Fruit fly (Drosophila melanogaster) whole organism, embryonic: ENCODE data around the gene CG42269.

Experiments used
- Asciz ChIP-seq: fragments of 200-800 bp; sonication (Bioruptor generic); optimal IDR thresholded peaks from 2 replicates; lab custom pipeline; 2017; ENCODE audit warnings: missing biosample characterization, mild to moderate bottlenecking, missing genetic modification characterization, missing genetic modification reagents
- CG10462 ChIP-seq: fragments of 200-800 bp; sonication (Bioruptor generic); optimal IDR thresholded peaks from 2 replicates; lab custom pipeline; 2016; ENCODE audit warnings: missing biosample characterization, missing genetic modification characterization
- CG13123 ChIP-seq: fragments of 200-800 bp; sonication (Bioruptor generic); optimal IDR thresholded peaks from 2 replicates; lab custom pipeline; 2016; ENCODE audit warnings: missing biosample characterization, missing genetic modification characterization
- CG13424 ChIP-seq: fragments of 200-800 bp; sonication (Bioruptor generic); optimal IDR thresholded peaks from 2 replicates; lab custom pipeline; 2019; ENCODE audit warnings: missing biosample characterization, mild to moderate bottlenecking, missing genetic modification characterization, moderate library complexity
- CG13775 ChIP-seq: fragments of 200-800 bp; sonication (Bioruptor generic); optimal IDR thresholded peaks from 3 replicates; lab custom pipeline; 2017; ENCODE audit warnings: missing biosample characterization, mild to moderate bottlenecking, missing genetic modification characterization
- CG13894 ChIP-seq: fragments of 200-800 bp; sonication (Bioruptor generic); optimal IDR thresholded peaks from 3 replicates; lab custom pipeline; 2018; ENCODE audit warnings: missing biosample characterization, mild to moderate bottlenecking, missing genetic modification characterization, moderate library complexity
- CG14667 ChIP-seq: fragments of 200-800 bp; sonication (Bioruptor generic); IDR thresholded peaks from 2 replicates; pipeline ENCODE4 v1.3.6; 2022; ENCODE audit warnings: missing biosample characterization, missing genetic modification characterization
- CG1647 ChIP-seq: fragments of 200-800 bp; sonication (Bioruptor generic); optimal IDR thresholded peaks from 3 replicates; lab custom pipeline; 2016; ENCODE audit warnings: missing biosample characterization, missing genetic modification characterization
- CG17186 ChIP-seq: fragments of 200-800 bp; sonication (Bioruptor generic); optimal IDR thresholded peaks from 3 replicates; lab custom pipeline; 2017; ENCODE audit warnings: missing biosample characterization, missing genetic modification reagents, missing genetic modification characterization
- CG4360 ChIP-seq: fragments of 200-800 bp; sonication (Bioruptor generic); IDR thresholded peaks from 2 replicates; pipeline ENCODE4 v1.3.6; 2022; ENCODE audit warnings: missing biosample characterization, missing genetic modification characterization
- CG4730 ChIP-seq: fragments of 200-800 bp; sonication (Bioruptor generic); IDR thresholded peaks from 2 replicates; pipeline ENCODE4 v1.3.6; 2022; ENCODE audit warnings: missing biosample characterization, missing genetic modification characterization
- CG6254 ChIP-seq: fragments of 200-800 bp; sonication (Bioruptor generic); optimal IDR thresholded peaks from 3 replicates; lab custom pipeline; 2017; ENCODE audit warnings: mild to moderate bottlenecking, missing biosample characterization, missing genetic modification reagents, missing genetic modification characterization
- CG7786 ChIP-seq: fragments of 200-800 bp; sonication (Bioruptor generic); optimal IDR thresholded peaks from 2 replicates; lab custom pipeline; 2016; ENCODE audit warnings: missing biosample characterization, missing genetic modification characterization
- CG8290 ChIP-seq, 3 experiments: fragments of 200-800 bp; sonication (Bioruptor generic); optimal IDR thresholded peaks; 2 replicates each; lab custom pipeline; 2016 to 2019; ENCODE audit warnings: missing biosample characterization in 3 of 3, missing genetic modification characterization in 3 of 3, mild to moderate bottlenecking in 2 of 3, moderate library complexity in 1 of 3
- CG9437 ChIP-seq: fragments of 200-800 bp; sonication (Bioruptor generic); optimal IDR thresholded peaks from 2 replicates; lab custom pipeline; 2018; ENCODE audit warnings: missing biosample characterization, mild to moderate bottlenecking, missing genetic modification characterization
- CG9609 ChIP-seq: fragments of 200-800 bp; sonication (Bioruptor generic); optimal IDR thresholded peaks from 3 replicates; lab custom pipeline; 2016; ENCODE audit warnings: missing biosample characterization, missing genetic modification characterization
- Deaf1 ChIP-seq: fragments of 200-800 bp; optimal IDR thresholded peaks from 3 replicates; lab custom pipeline; 2019; ENCODE audit warnings: missing biosample characterization, mild to moderate bottlenecking, missing genetic modification characterization, moderate library complexity
- Dek ChIP-seq: fragments of 200-800 bp; sonication (Bioruptor generic); optimal IDR thresholded peaks from 3 replicates; lab custom pipeline; 2019; ENCODE audit warnings: missing biosample characterization, mild to moderate bottlenecking, missing genetic modification characterization, moderate library complexity
- Dfd ChIP-seq, 2 experiments: fragments of >200 bp; optimal IDR thresholded peaks; 2 replicates each; lab custom pipeline; 2017; ENCODE audit warnings: missing biosample characterization in 2 of 2, missing genetic modification characterization in 2 of 2
- Dip3 ChIP-seq: fragments of 200-800 bp; sonication (Bioruptor generic); optimal IDR thresholded peaks from 3 replicates; lab custom pipeline; 2016; ENCODE audit warnings: missing biosample characterization, missing genetic modification characterization
- Fer1 ChIP-seq: fragments of 200-800 bp; sonication (Bioruptor generic); optimal IDR thresholded peaks from 2 replicates; lab custom pipeline; 2017; ENCODE audit warnings: missing biosample characterization, mild to moderate bottlenecking, missing genetic modification characterization
- H15 ChIP-seq: fragments of 200-800 bp; sonication (Bioruptor generic); IDR thresholded peaks from 3 replicates; pipeline ENCODE4 v1.3.6; 2022; ENCODE audit warnings: missing biosample characterization, missing genetic modification characterization
- Med ChIP-seq: fragments of 200-800 bp; sonication (Bioruptor generic); peaks from one replicate; lab custom pipeline; 2016; ENCODE audit warnings: missing biosample characterization, missing genetic modification characterization, mild to moderate bottlenecking, inconsistent platforms, moderate library complexity
- Nf-YC ChIP-seq: fragments of 200-800 bp; optimal IDR thresholded peaks from 3 replicates; lab custom pipeline; 2019; ENCODE audit warnings: missing biosample characterization, mild to moderate bottlenecking, missing genetic modification characterization, moderate library complexity
- Ravus ChIP-seq: fragments of 200-800 bp; sonication (Bioruptor generic); IDR thresholded peaks from 2 replicates; pipeline ENCODE4 v1.3.6; 2022; ENCODE audit warnings: missing biosample characterization, missing genetic modification characterization
- Spps ChIP-seq: fragments of 200-800 bp; sonication (Bioruptor generic); optimal IDR thresholded peaks from 2 replicates; lab custom pipeline; 2018; ENCODE audit warnings: missing biosample characterization, mild to moderate bottlenecking, missing genetic modification characterization
- Sry-δ ChIP-seq: fragments of 200-800 bp; sonication (Bioruptor generic); optimal IDR thresholded peaks from 2 replicates; lab custom pipeline; 2016; ENCODE audit warnings: missing biosample characterization, missing genetic modification characterization
- Xbp1 ChIP-seq: fragments of 200-800 bp; sonication (Bioruptor generic); optimal IDR thresholded peaks from 3 replicates; lab custom pipeline; 2016; ENCODE audit warnings: missing biosample characterization, mild to moderate bottlenecking, missing genetic modification characterization
- ara ChIP-seq: fragments of 200-800 bp; sonication (Bioruptor generic); IDR thresholded peaks from 2 replicates; pipeline ENCODE4 v1.3.6; 2022; ENCODE audit warnings: missing biosample characterization, missing genetic modification characterization
- bowl ChIP-seq: fragments of 200-800 bp; sonication (Bioruptor generic); IDR thresholded peaks from 2 replicates; pipeline ENCODE4 v1.3.6; 2022; ENCODE audit warnings: missing biosample characterization, missing genetic modification characterization
- cad ChIP-seq: fragments of >200 bp; optimal IDR thresholded peaks from 2 replicates; lab custom pipeline; 2017; ENCODE audit warnings: missing biosample characterization, missing genetic modification characterization
- dysf ChIP-seq: fragments of 200-800 bp; sonication (Bioruptor generic); IDR thresholded peaks from 3 replicates; pipeline ENCODE4 v1.3.6; 2022; ENCODE audit warnings: missing biosample characterization, missing genetic modification characterization
- exex ChIP-seq: fragments of 200-800 bp; sonication (Bioruptor generic); optimal IDR thresholded peaks from 4 replicates; lab custom pipeline; 2018; ENCODE audit warnings: missing biosample characterization, mild to moderate bottlenecking, missing genetic modification characterization, moderate library complexity
- fd64A ChIP-seq: fragments of 200-800 bp; sonication (Bioruptor generic); optimal IDR thresholded peaks from 3 replicates; lab custom pipeline; 2018; ENCODE audit warnings: missing biosample characterization, mild to moderate bottlenecking, missing genetic modification characterization
- hb ChIP-seq: fragments of 200-800 bp; sonication (Bioruptor generic); IDR thresholded peaks from 3 replicates; pipeline ENCODE4 v1.3.6; 2022; ENCODE audit warnings: missing biosample characterization, missing genetic modification characterization; ENCODE audit not compliant: partially characterized antibody
- jing ChIP-seq: fragments of 200-800 bp; sonication (Bioruptor generic); optimal IDR thresholded peaks from 2 replicates; lab custom pipeline; 2018; ENCODE audit warnings: missing biosample characterization, mild to moderate bottlenecking, missing genetic modification characterization
- nerfin-2 ChIP-seq: fragments of 200-800 bp; sonication (Bioruptor generic); IDR thresholded peaks from 2 replicates; pipeline ENCODE4 v1.3.6; 2022; ENCODE audit warnings: missing biosample characterization, missing genetic modification characterization; ENCODE audit not compliant: partially characterized antibody
- odd ChIP-seq: fragments of 200-800 bp; sonication (Bioruptor generic); optimal IDR thresholded peaks from 2 replicates; lab custom pipeline; 2017; ENCODE audit warnings: missing biosample characterization, mild to moderate bottlenecking, missing genetic modification characterization
- prd ChIP-seq, 3 experiments: fragments of >200 bp in 2 of 3; fragments of 200-800 bp in 1 of 3; sonication (Bioruptor generic) in 1 of 3; optimal IDR thresholded peaks in 2 of 3; IDR thresholded peaks in 1 of 3; 2 replicates in 2 of 3; 3 replicates in 1 of 3; pipeline versions ENCODE4 v1.3.6 to Lab custom; 2017 to 2022; ENCODE audit warnings: missing biosample characterization in 1 of 3, missing genetic modification characterization in 1 of 3
- pum ChIP-seq: fragments of 200-800 bp; sonication (Bioruptor generic); optimal IDR thresholded peaks from 2 replicates; lab custom pipeline; 2016; ENCODE audit warnings: missing biosample characterization, missing genetic modification characterization
- ro ChIP-seq: fragments of 200-800 bp; sonication (Bioruptor generic); IDR thresholded peaks from 2 replicates; pipeline ENCODE4 v1.3.6; 2022; ENCODE audit warnings: missing biosample characterization, missing genetic modification characterization
- row ChIP-seq: fragments of 200-800 bp; sonication (Bioruptor generic); IDR thresholded peaks from 3 replicates; pipeline ENCODE4 v1.3.6; 2022; ENCODE audit warnings: missing biosample characterization, missing genetic modification characterization
- scrt ChIP-seq: fragments of 200-800 bp; sonication (Bioruptor generic); optimal IDR thresholded peaks from 2 replicates; lab custom pipeline; 2018; ENCODE audit warnings: missing biosample characterization, mild to moderate bottlenecking, missing genetic modification characterization, moderate library complexity
- sna ChIP-seq: fragments of 200-800 bp; sonication (Bioruptor generic); IDR thresholded peaks from 2 replicates; pipeline ENCODE4 v1.3.6; 2022; ENCODE audit warnings: missing biosample characterization, missing genetic modification characterization; ENCODE audit not compliant: partially characterized antibody
- sqz ChIP-seq: fragments of 200-800 bp; sonication (Bioruptor generic); optimal IDR thresholded peaks from 3 replicates; lab custom pipeline; 2018; ENCODE audit warnings: missing biosample characterization, mild to moderate bottlenecking, missing genetic modification characterization
- ttk ChIP-seq: fragments of 200-800 bp; sonication (Bioruptor generic); IDR thresholded peaks from 2 replicates; pipeline ENCODE4 v2.1.2; 2022; ENCODE audit warnings: missing biosample characterization, missing genetic modification characterization
- tx ChIP-seq: fragments of 200-800 bp; sonication (Bioruptor generic); optimal IDR thresholded peaks from 2 replicates; lab custom pipeline; 2016; ENCODE audit warnings: missing biosample characterization, missing genetic modification characterization
- vnd ChIP-seq: fragments of 200-800 bp; sonication (Bioruptor generic); IDR thresholded peaks from 3 replicates; pipeline ENCODE4 v1.3.6; 2022; ENCODE audit warnings: missing biosample characterization, missing genetic modification characterization; ENCODE audit not compliant: partially characterized antibody
- wdn ChIP-seq: fragments of 200-800 bp; sonication (Bioruptor generic); IDR thresholded peaks from 2 replicates; pipeline ENCODE4 v1.3.6; 2022; ENCODE audit warnings: missing biosample characterization, missing genetic modification characterization

CG42269 gene

dm6 chr3L:6074975-6075692 lies 9.0 kb downstream of the CG42269 start, which contains the start of the genes CG13295 and CG6610:
CG13295 (minus strand) TSS chr3L:6075245.
CG6610 (plus strand) TSS chr3L:6075536.
- TF ChIP-seq H15 (GFP tag; lab: Robert Waterston, UW): peak; percentile 20; the same call in 1 of the 3 replicates
- TF ChIP-seq CG9609 (GFP tag; lab: Kevin White, UChicago): peak; percentile 31
- TF ChIP-seq CG13894 (tag; lab: Kevin White, UChicago): peak; percentile 62
- no peak for TF ChIP-seq Ravus (GFP tag; lab: Robert Waterston, UW)
- TF ChIP-seq fd64A (GFP tag; lab: Kevin White, UChicago): no peak
- TF ChIP-seq vnd (GFP tag; lab: Robert Waterston, UW): no peak
- TF ChIP-seq ttk: no peak
- TF ChIP-seq CG17186: peak; percentile 15
- 0 out of 2 replicates have a peak, but pooled peaks have one; percentile 28 for TF ChIP-seq CG4730 (GFP tag; lab: Robert Waterston, UW)
- TF ChIP-seq CG8290 (GFP tag; optimal IDR thresholded peaks at IDR 0.05; lab: Kevin White, UChicago): no peak
- TF ChIP-seq CG8290 (tag; optimal IDR thresholded peaks at IDR 0.05; lab: Kevin White, UChicago): no peak
- TF ChIP-seq CG4360 (GFP tag; lab: Robert Waterston, UW): no peak
- TF ChIP-seq CG13424 (tag; lab: Kevin White, UChicago): peak; percentile 73
- TF ChIP-seq sqz: no peak
- TF ChIP-seq Xbp1: peak; percentile 65
- TF ChIP-seq CG6254 (GFP tag; lab: Kevin White, UChicago): no peak
- TF ChIP-seq Dip3: peak; percentile 45
- peak; percentile 40 for TF ChIP-seq scrt
- peak; percentile 55 for TF ChIP-seq Dek (tag; lab: Kevin White, UChicago)
- peak; percentile 37 for TF ChIP-seq Fer1
- TF ChIP-seq Deaf1: peak; percentile 27
- no peak for TF ChIP-seq CG13123 (GFP tag; lab: Kevin White, UChicago)
- no peak for TF ChIP-seq nerfin-2 (GFP tag; lab: Robert Waterston, UW)
- peak; percentile 1 for TF ChIP-seq odd (GFP tag; lab: Kevin White, UChicago)
- peak; percentile 25 for TF ChIP-seq CG7786
- no peak for TF ChIP-seq sna (GFP tag; lab: Robert Waterston, UW)
- peak; percentile 86 for TF ChIP-seq Med (GFP tag; lab: Kevin White, UChicago)
- peak; percentile 22 for TF ChIP-seq Sry-δ (GFP tag; lab: Kevin White, UChicago)
- peak; percentile 1 for TF ChIP-seq Spps (tag; lab: Kevin White, UChicago)
- peak; percentile 60 for TF ChIP-seq Nf-YC (tag; lab: Kevin White, UChicago)
- TF ChIP-seq prd (optimal IDR thresholded peaks at IDR 0.05; lab: Kevin White, UChicago): no peak
- TF ChIP-seq prd (GFP tag; IDR thresholded peaks at IDR 0.05; lab: Robert Waterston, UW): peak; percentile 75
- TF ChIP-seq Dfd (GFP tag; optimal IDR thresholded peaks at IDR 0.05; lab: Kevin White, UChicago): no peak
- TF ChIP-seq cad (GFP tag; lab: Kevin White, UChicago): no peak
- TF ChIP-seq row (GFP tag; lab: Robert Waterston, UW): peak; percentile 95
- TF ChIP-seq jing (GFP tag; lab: Kevin White, UChicago): no peak
- peak; percentile 69; the same call in 2 of the 3 replicates for TF ChIP-seq dysf (GFP tag; lab: Robert Waterston, UW)
- TF ChIP-seq exex (tag; lab: Kevin White, UChicago): peak; percentile 31
- no peak for TF ChIP-seq ro (GFP tag; lab: Robert Waterston, UW)
- peak; percentile 22 for TF ChIP-seq CG9437 (GFP tag; lab: Kevin White, UChicago)
- peak; percentile 18 for TF ChIP-seq tx
- peak; percentile 66 for TF ChIP-seq CG13775 (GFP tag; lab: Kevin White, UChicago)
- no peak for TF ChIP-seq hb
- TF ChIP-seq wdn: no peak
- TF ChIP-seq CG14667 (GFP tag; lab: Robert Waterston, UW): peak; percentile 46; the same call in 1 of the 2 replicates
- TF ChIP-seq CG10462: peak; percentile 13
- TF ChIP-seq CG1647: peak; percentile 3
- TF ChIP-seq ara: no peak
- TF ChIP-seq Asciz: no peak
- TF ChIP-seq bowl (GFP tag; lab: Robert Waterston, UW): no peak
- peak; percentile 40 for TF ChIP-seq pum
